Worm (Caenorhabditis elegans): ENCODE data around the gene W06G6.20.

W06G6.20 gene

ce11 chrV:16638204-16638603 is 10.0 kb downstream of the W06G6.20 start, which contains the start of gene srw-76:
TSS of gene srw-76 (minus strand) at chrV:16638304.
- TF ChIP-seq tlp-1 (tag; optimal IDR thresholded peaks at IDR 0.05) (no peak), elt-3 (tag; optimal IDR thresholded peaks at IDR 0.05) (no peak), blmp-1 (tag; optimal IDR thresholded peaks at IDR 0.05) (no peak), C04F5.9 (tag; optimal IDR thresholded peaks at IDR 0.05) (no peak), jun-1 (tag; optimal IDR thresholded peaks at IDR 0.05) (no peak), mab-9 (GFP tag; IDR thresholded peaks at IDR 0.05) (no peak), ets-5 (GFP tag; IDR thresholded peaks at IDR 0.05) (no peak), hlh-17 (GFP tag; optimal IDR thresholded peaks at IDR 0.05; ENCODE audit: borderline replicate concordance) (no peak), unc-30 (tag; optimal IDR thresholded peaks at IDR 0.05) (no peak), mdl-1 (tag; optimal IDR thresholded peaks at IDR 0.05) (no peak), fkh-10 (GFP tag; optimal IDR thresholded peaks at IDR 0.05) (no peak), nhr-47 (tag; optimal IDR thresholded peaks at IDR 0.05) (no peak), Y116A8C.19 (tag; optimal IDR thresholded peaks at IDR 0.05; ENCODE audit: borderline replicate concordance) (no peak), nhr-77 (tag; optimal IDR thresholded peaks at IDR 0.05) (no peak), ceh-63 (GFP tag; optimal IDR thresholded peaks at IDR 0.05) (no peak)

ce11 chrV:16635911-16636310 is 12.3 kb downstream of the W06G6.20 start, which contains the start of gene mltn-11:
TSS of gene mltn-11 (plus strand) at chrV:16636186.
- TF ChIP-seq fkh-4 (tag; optimal IDR thresholded peaks at IDR 0.05; ENCODE audit: borderline replicate concordance) (no peak), ceh-8 (GFP tag; optimal IDR thresholded peaks at IDR 0.05) (no peak), elt-2 (tag; optimal IDR thresholded peaks at IDR 0.05) (peak; percentile 54), lin-13 (GFP tag; optimal IDR thresholded peaks at IDR 0.05) (no peak), grh-1 (GFP tag; IDR thresholded peaks at IDR 0.05) (no peak), C16A3.4 (tag; optimal IDR thresholded peaks at IDR 0.05) (no peak), hlh-4 (tag; optimal IDR thresholded peaks at IDR 0.05) (no peak)

DNA sequence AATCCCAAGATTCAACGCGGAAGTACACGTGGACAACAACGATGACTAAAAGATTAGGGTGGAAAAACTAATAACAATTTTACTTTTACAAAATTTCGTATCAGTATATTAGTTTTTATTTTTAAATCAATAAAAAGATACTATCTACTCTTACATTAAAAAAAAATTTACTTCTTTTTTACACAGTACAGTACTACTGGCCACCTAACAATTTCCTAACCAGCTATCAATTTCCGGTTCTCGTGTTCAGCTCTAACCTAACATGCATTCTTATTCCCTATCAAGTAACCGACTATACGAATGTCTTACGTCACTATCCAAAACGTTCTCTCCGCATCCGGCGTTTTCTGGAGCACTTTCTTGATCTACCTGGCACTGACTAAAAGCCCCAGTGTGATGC is 18.6 kb downstream of the W06G6.20 start, which contains the start of gene srd-21:
Gene srd-21, plus strand, starts transcription at position 301 of the 400 bp plus-strand sequence.
- TF ChIP-seq mdl-1 (tag; optimal IDR thresholded peaks at IDR 0.05) (no peak), aly-2 (tag; optimal IDR thresholded peaks at IDR 0.05) (no peak), fos-1 (tag; optimal IDR thresholded peaks at IDR 0.05) (no peak), nhr-85 (tag) (no peak), nhr-77 (tag; optimal IDR thresholded peaks at IDR 0.05) (no peak), lin-14 (GFP tag; optimal IDR thresholded peaks at IDR 0.05) (no peak), nhr-47 (tag; optimal IDR thresholded peaks at IDR 0.05) (no peak), fkh-10 (GFP tag; optimal IDR thresholded peaks at IDR 0.05) (no peak), irx-1 (tag; optimal IDR thresholded peaks at IDR 0.05) (no peak), egl-13 (tag; optimal IDR thresholded peaks at IDR 0.05) (no peak), ceh-90 (tag; optimal IDR thresholded peaks at IDR 0.05) (no peak), hlh-4 (tag; optimal IDR thresholded peaks at IDR 0.05) (no peak), ets-5 (GFP tag; IDR thresholded peaks at IDR 0.05) (no peak), nhr-90 (tag; optimal IDR thresholded peaks at IDR 0.05; ENCODE audit: poor library complexity) (no peak), rnt-1 (tag; optimal IDR thresholded peaks at IDR 0.05) (no peak), efl-1 (optimal IDR thresholded peaks at IDR 0.05) (no peak), efl-1 (GFP tag; optimal IDR thresholded peaks at IDR 0.05 in 1 of 2) (no peak), zag-1 (tag; optimal IDR thresholded peaks at IDR 0.05) (no peak), nhr-11 (tag; optimal IDR thresholded peaks at IDR 0.05) (no peak), dpl-1 (GFP tag; optimal IDR thresholded peaks at IDR 0.05) (no peak)

ce11 chrV:16628991-16629390 is 19.2 kb downstream of the W06G6.20 start, which contains the start of gene W06G6.2:
TSS of gene W06G6.2 (plus strand) at chrV:16629291.
- TF ChIP-seq nhr-85 (tag) (no peak), F16B12.6 (tag; optimal IDR thresholded peaks at IDR 0.05) (no peak), nhr-20 (tag; optimal IDR thresholded peaks at IDR 0.05) (no peak), lir-3 (tag; optimal IDR thresholded peaks at IDR 0.05; ENCODE audit: poor library complexity) (no peak), fkh-10 (GFP tag; optimal IDR thresholded peaks at IDR 0.05) (no peak), snu-23 (GFP tag; optimal IDR thresholded peaks at IDR 0.05) (no peak), lsy-2 (tag; optimal IDR thresholded peaks at IDR 0.05) (no peak), ceh-82 (tag; optimal IDR thresholded peaks at IDR 0.05) (no peak), nhr-76 (tag; optimal IDR thresholded peaks at IDR 0.05) (no peak), dsc-1 (tag; optimal IDR thresholded peaks at IDR 0.05) (no peak), elt-2 (tag; optimal IDR thresholded peaks at IDR 0.05) (no peak), C16A3.4 (tag; optimal IDR thresholded peaks at IDR 0.05) (no peak), nhr-84 (tag; optimal IDR thresholded peaks at IDR 0.05) (no peak), egl-27 (tag; optimal IDR thresholded peaks at IDR 0.05) (no peak), skn-1 (tag; optimal IDR thresholded peaks at IDR 0.05) (no peak), efl-3 (GFP tag; optimal IDR thresholded peaks at IDR 0.05) (no peak)

All from whole organism, L1 larva.